Fruit fly (Drosophila melanogaster): ENCODE results near the gene nullo.

DNA sequence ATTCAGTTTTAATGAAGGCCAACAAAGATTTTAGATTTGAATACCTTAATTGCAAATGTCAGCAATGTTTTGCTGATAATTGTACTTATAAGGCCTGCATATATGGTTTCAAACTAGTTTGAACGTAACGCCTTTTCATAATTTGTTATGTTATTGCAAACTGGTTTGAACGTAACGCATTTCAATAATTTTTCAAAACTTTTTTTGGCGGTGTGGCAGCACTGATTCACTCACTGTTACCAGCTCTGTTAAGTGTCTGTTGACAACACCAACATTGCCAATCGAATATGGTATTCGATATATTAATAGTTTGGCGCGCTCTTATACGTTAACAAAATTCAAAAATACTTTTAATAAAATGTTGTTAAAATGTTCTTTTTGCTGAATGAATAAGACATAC lies 17.3 kb downstream of the nullo start:
- no peak for TF ChIP-seq Met (GFP tag; optimal IDR thresholded peaks at IDR 0.05)
- TF ChIP-seq CG9139 (GFP tag; optimal IDR thresholded peaks at IDR 0.05) = no peak
- no peak for TF ChIP-seq vri (GFP tag; optimal IDR thresholded peaks at IDR 0.05)
- TF ChIP-seq CG34406 (GFP tag; optimal IDR thresholded peaks at IDR 0.05) = no peak
- TF ChIP-seq CG7368 (GFP tag; optimal IDR thresholded peaks at IDR 0.05) = no peak
- no peak for TF ChIP-seq CG31627 (GFP tag; optimal IDR thresholded peaks at IDR 0.05)
